Worm (Caenorhabditis elegans): Measurements from ENCODE around the gene T25D3.3.

- TF ChIP-seq nhr-77 (tag; optimal IDR thresholded peaks at IDR 0.05) (no peak), skn-1 (tag; optimal IDR thresholded peaks at IDR 0.05) (no peak), lin-15B (tag; optimal IDR thresholded peaks at IDR 0.05) (no peak), ama-1 (optimal IDR thresholded peaks at IDR 0.05) (no peak), snpc-4 (tag; optimal IDR thresholded peaks at IDR 0.05) (no peak), nhr-28 (tag; optimal IDR thresholded peaks at IDR 0.05) (no peak)
These were observed 4.7 kb downstream of the T25D3.3 start for ce11 chrII:156999-157499.
